Worm (Caenorhabditis elegans) whole organism, early embryonic: Measurements from ENCODE around the gene grd-6.

Experiments
- ama-1 ChIP-seq: fragments of 150-350 bp; optimal IDR thresholded peaks from 2 replicates; lab custom pipeline; 2014
- scrt-1 ChIP-seq: fragments of 200-800 bp; sonication (Bioruptor generic); IDR thresholded peaks from 2 replicates; pipeline ENCODE4 v1.3.6; 2022; ENCODE audit warnings: missing genetic modification characterization, missing compliant biosample characterization
- tbx-37 ChIP-seq: fragments of 200-800 bp; sonication (Bioruptor generic); conservative IDR thresholded peaks from 2 replicates; pipeline ENCODE4 v1.3.6; 2022; ENCODE audit warnings: missing genetic modification reagents, missing genetic modification characterization, missing compliant biosample characterization

DNA sequence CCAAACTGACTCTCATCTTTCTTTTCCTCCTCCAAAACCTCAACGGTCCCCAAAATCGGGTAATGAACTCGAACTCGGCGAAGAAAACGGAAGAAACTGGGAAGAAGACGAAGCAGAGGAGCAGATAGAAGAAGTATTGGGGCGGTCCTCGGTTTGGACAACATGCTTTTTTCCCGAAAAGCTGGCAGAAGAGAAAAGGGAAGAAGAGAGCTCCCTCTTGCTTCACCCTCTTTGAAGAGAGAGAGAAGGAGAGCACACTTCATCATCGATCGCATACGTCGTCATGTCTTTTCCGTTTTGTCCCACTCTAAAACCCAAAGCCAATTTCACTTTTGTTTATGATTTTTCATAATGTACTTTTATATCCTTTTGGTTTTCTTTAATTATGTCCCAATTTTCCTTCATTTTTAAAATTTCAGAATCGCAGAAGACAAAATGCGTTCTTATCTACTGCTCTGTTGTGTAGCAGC is 4.0 kb downstream of the grd-6 start, which contains the start of gene F07C3.2:
- TF ChIP-seq ama-1 (lab: Kevin White, UChicago) (no peak), scrt-1 (GFP tag; lab: Robert Waterston, UW) (no peak), tbx-37 (GFP tag; lab: Robert Waterston, UW) (no peak)
